Worm (Caenorhabditis elegans): ENCODE data around the gene col-37.

DNA sequence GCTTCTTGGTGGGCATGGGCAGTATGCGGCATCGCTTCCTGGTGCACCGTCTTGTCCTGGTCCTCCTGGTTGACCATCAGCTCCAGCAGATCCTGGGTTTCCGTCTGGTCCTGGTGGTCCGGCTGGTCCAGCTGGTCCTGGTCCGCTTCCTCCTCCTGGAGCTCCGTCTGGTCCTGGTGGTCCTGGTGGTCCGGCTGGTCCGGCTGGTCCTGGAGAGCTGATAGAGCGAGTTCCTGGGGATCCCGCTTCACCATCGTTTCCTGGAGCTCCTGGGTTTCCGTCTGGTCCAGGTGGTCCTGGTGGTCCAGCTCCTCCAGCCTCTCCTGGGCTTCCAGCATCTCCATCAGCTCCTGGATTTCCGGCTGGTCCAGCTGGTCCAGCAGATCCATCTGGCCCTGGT is 522 bp downstream of the col-37 start:
- TF ChIP-seq ama-1 (optimal IDR thresholded peaks at IDR 0.05) (no peak), ama-1 (GFP tag; optimal IDR thresholded peaks at IDR 0.05) (no peak), lin-35 (GFP tag; optimal IDR thresholded peaks at IDR 0.05) (no peak), sdz-38 (tag; optimal IDR thresholded peaks at IDR 0.05) (no peak), tbp1 (GFP tag; optimal IDR thresholded peaks at IDR 0.05) (no peak), him-1 (tag; optimal IDR thresholded peaks at IDR 0.05) (no peak), fkh-3 (tag; optimal IDR thresholded peaks at IDR 0.05) (no peak), Y95B8A.8 (GFP tag; IDR thresholded peaks at IDR 0.05) (no peak), lsy-27 (tag; optimal IDR thresholded peaks at IDR 0.05; ENCODE audit: borderline replicate concordance, insufficient read depth) (no peak), ceh-100 (GFP tag; IDR thresholded peaks at IDR 0.05) (no peak), hmg-20 (GFP tag; IDR thresholded peaks at IDR 0.05) (no peak), madf-8 (GFP tag; conservative IDR thresholded peaks at IDR 0.05) (no peak), xnd-1 (tag; optimal IDR thresholded peaks at IDR 0.05) (no peak), B0261.1 (tag; optimal IDR thresholded peaks at IDR 0.05) (no peak)

Data from whole organism, young adult.